Worm (Caenorhabditis elegans) whole organism, late embryonic: ENCODE measurements around the gene faah-3.

Experiments used
- K02D7.2 ChIP-seq: sonication (generic microtip); optimal IDR thresholded peaks from 2 replicates; lab custom pipeline; 2017; ENCODE audit warnings: mild to moderate bottlenecking, missing genetic modification characterization, missing compliant biosample characterization
- K09A11.1 ChIP-seq: sonication (generic microtip); optimal IDR thresholded peaks from 2 replicates; lab custom pipeline; 2017; ENCODE audit warnings: antibody characterized with exemption, mild to moderate bottlenecking, missing genetic modification characterization, missing compliant biosample characterization; ENCODE audit not compliant: insufficient read depth
- T23F11.4 ChIP-seq: fragments of 200-800 bp; sonication (Bioruptor generic); optimal IDR thresholded peaks from 2 replicates; lab custom pipeline; 2018; ENCODE audit warnings: mild to moderate bottlenecking, missing genetic modification characterization, missing compliant biosample characterization
- ama-1 ChIP-seq: fragments of 150-350 bp; optimal IDR thresholded peaks from 2 replicates; lab custom pipeline; 2014
- ceh-14 ChIP-seq: sonication (generic microtip); optimal IDR thresholded peaks from 2 replicates; lab custom pipeline; 2016; ENCODE audit warnings: missing genotype, missing genetic modification characterization, missing compliant biosample characterization
- ceh-18 ChIP-seq: sonication (generic microtip); optimal IDR thresholded peaks from 2 replicates; lab custom pipeline; 2016; ENCODE audit warnings: missing genetic modification characterization, missing compliant biosample characterization
- ceh-19 ChIP-seq: fragments of 200-800 bp; sonication (Bioruptor generic); optimal IDR thresholded peaks from 2 replicates; lab custom pipeline; 2018; ENCODE audit warnings: mild to moderate bottlenecking, missing genetic modification characterization, missing compliant biosample characterization
- ceh-31 ChIP-seq: sonication (generic microtip); optimal IDR thresholded peaks from 2 replicates; lab custom pipeline; 2016; ENCODE audit warnings: missing genetic modification characterization, missing compliant biosample characterization
- ceh-34 ChIP-seq: sonication (generic microtip); optimal IDR thresholded peaks from 2 replicates; lab custom pipeline; 2016; ENCODE audit warnings: mild to moderate bottlenecking, missing genetic modification characterization, missing compliant biosample characterization
- ceh-48 ChIP-seq: sonication (generic microtip); optimal IDR thresholded peaks from 2 replicates; lab custom pipeline; 2016; ENCODE audit warnings: missing genetic modification characterization, inconsistent platforms, missing compliant biosample characterization
- ceh-9 ChIP-seq: sonication (generic microtip); optimal IDR thresholded peaks from 2 replicates; lab custom pipeline; 2016; ENCODE audit warnings: mild to moderate bottlenecking, missing genetic modification characterization, inconsistent platforms, missing compliant biosample characterization
- dve-1 ChIP-seq: sonication (generic microtip); optimal IDR thresholded peaks from 2 replicates; lab custom pipeline; 2017; ENCODE audit warnings: antibody characterized with exemption, mild to moderate bottlenecking, missing genetic modification characterization, missing compliant biosample characterization
- elt-4 ChIP-seq: sonication (generic microtip); optimal IDR thresholded peaks from 2 replicates; lab custom pipeline; 2016; ENCODE audit warnings: missing genetic modification characterization, missing compliant biosample characterization
- fkh-10 ChIP-seq: fragments of 150-350 bp; optimal IDR thresholded peaks from 2 replicates; lab custom pipeline; 2014; ENCODE audit warnings: missing biosample characterization, missing genetic modification reagents, missing genetic modification characterization
- fkh-6 ChIP-seq: sonication (generic microtip); optimal IDR thresholded peaks from 2 replicates; lab custom pipeline; 2016; ENCODE audit warnings: missing genetic modification characterization, missing compliant biosample characterization
- hlh-13 ChIP-seq: fragments of 200-800 bp; sonication (Bioruptor generic); optimal IDR thresholded peaks from 2 replicates; lab custom pipeline; 2018; ENCODE audit warnings: mild to moderate bottlenecking, missing genetic modification characterization, missing compliant biosample characterization
- hlh-30 ChIP-seq: sonication (generic microtip); optimal IDR thresholded peaks from 2 replicates; lab custom pipeline; 2017; ENCODE audit warnings: antibody characterized with exemption, missing genetic modification characterization, missing compliant biosample characterization; ENCODE audit not compliant: insufficient read depth
- hlh-8 ChIP-seq: sonication (generic microtip); optimal IDR thresholded peaks from 2 replicates; lab custom pipeline; 2016; ENCODE audit warnings: missing genotype, missing genetic modification characterization, missing compliant biosample characterization
- lim-6 ChIP-seq: sonication (generic microtip); optimal IDR thresholded peaks from 2 replicates; lab custom pipeline; 2016; ENCODE audit warnings: missing genetic modification characterization, missing compliant biosample characterization
- madf-2 ChIP-seq: sonication (generic microtip); optimal IDR thresholded peaks from 2 replicates; lab custom pipeline; 2017; ENCODE audit warnings: missing genetic modification characterization, missing compliant biosample characterization
- mec-3 ChIP-seq: sonication (generic microtip); optimal IDR thresholded peaks from 2 replicates; lab custom pipeline; 2016; ENCODE audit warnings: borderline replicate concordance, missing genetic modification characterization, missing compliant biosample characterization
- nfya-1 ChIP-seq: sonication (generic microtip); optimal IDR thresholded peaks from 2 replicates; lab custom pipeline; 2017; ENCODE audit warnings: missing genetic modification characterization, mild to moderate bottlenecking, missing compliant biosample characterization, antibody characterized with exemption, moderate library complexity
- nhr-11 ChIP-seq: fragments of 150-350 bp; optimal IDR thresholded peaks from 2 replicates; lab custom pipeline; 2014; ENCODE audit warnings: missing biosample characterization, missing genetic modification characterization
- npax-4 ChIP-seq: sonication (generic microtip); optimal IDR thresholded peaks from 2 replicates; lab custom pipeline; 2016; ENCODE audit warnings: missing genetic modification characterization, missing compliant biosample characterization
- pag-3 ChIP-seq: sonication (generic microtip); optimal IDR thresholded peaks from 2 replicates; lab custom pipeline; 2016; ENCODE audit warnings: missing compliant biosample characterization, missing genetic modification characterization, borderline replicate concordance
- pha-2 ChIP-seq: sonication (generic microtip); optimal IDR thresholded peaks from 2 replicates; lab custom pipeline; 2017; ENCODE audit warnings: mild to moderate bottlenecking, missing genetic modification characterization, missing compliant biosample characterization
- pha-4 ChIP-seq: fragments of 150-350 bp; optimal IDR thresholded peaks from 2 replicates; lab custom pipeline; 2018; ENCODE audit warnings: missing biosample characterization, missing genetic modification reagents, missing genetic modification characterization
- pqm-1 ChIP-seq: sonication (generic microtip); optimal IDR thresholded peaks from 2 replicates; lab custom pipeline; 2016; ENCODE audit warnings: missing genetic modification characterization, missing compliant biosample characterization
- rnt-1 ChIP-seq: sonication (generic microtip); optimal IDR thresholded peaks from 2 replicates; lab custom pipeline; 2016; ENCODE audit warnings: missing genetic modification characterization, missing compliant biosample characterization
- sox-2 ChIP-seq: fragments of 200-800 bp; sonication (Bioruptor generic); IDR thresholded peaks from 2 replicates; pipeline ENCODE4 v1.3.6; 2022; ENCODE audit warnings: missing genetic modification reagents, missing genetic modification characterization, missing compliant biosample characterization
- syd-9 ChIP-seq: sonication (generic microtip); optimal IDR thresholded peaks from 2 replicates; lab custom pipeline; 2016; ENCODE audit warnings: mild to moderate bottlenecking, missing genetic modification characterization, moderate library complexity, missing compliant biosample characterization
- ttx-3 ChIP-seq: sonication (generic microtip); optimal IDR thresholded peaks from 2 replicates; lab custom pipeline; 2016; ENCODE audit warnings: missing genetic modification reagents, missing genetic modification characterization, missing compliant biosample characterization
- unc-3 ChIP-seq, 2 experiments: fragments of 200-800 bp in 1 of 2; sonication (Bioruptor generic) in 1 of 2; sonication (generic microtip) in 1 of 2; conservative IDR thresholded peaks in 1 of 2; optimal IDR thresholded peaks in 1 of 2; 2 replicates each; pipeline versions ENCODE4 v1.3.6 to Lab custom; 2016 to 2022; ENCODE audit warnings: missing compliant biosample characterization in 2 of 2, missing genetic modification characterization in 2 of 2, missing genetic modification reagents in 1 of 2
- unc-42 ChIP-seq: sonication (generic microtip); optimal IDR thresholded peaks from 2 replicates; lab custom pipeline; 2016; ENCODE audit warnings: missing genotype, missing genetic modification characterization, missing compliant biosample characterization
- zip-5 ChIP-seq: sonication (generic microtip); optimal IDR thresholded peaks from 2 replicates; lab custom pipeline; 2016; ENCODE audit warnings: missing genetic modification characterization, missing compliant biosample characterization

faah-3 gene

ce11 chrIV:927510-927909, 17.9 kb downstream of the faah-3 start:
- TF ChIP-seq T23F11.4: no peak
- no peak for TF ChIP-seq ceh-34 (tag; lab: Kevin White, UChicago)
- TF ChIP-seq unc-42 (tag; lab: Kevin White, UChicago): peak; percentile 77
- no peak for TF ChIP-seq pha-2 (tag; lab: Kevin White, UChicago)
- no peak for TF ChIP-seq zip-5
- TF ChIP-seq ceh-19 (GFP tag; lab: Kevin White, UChicago): no peak
- TF ChIP-seq K02D7.2: no peak
- TF ChIP-seq elt-4: no peak

- TF ChIP-seq nhr-11 (tag; lab: Kevin White, UChicago): no peak
- TF ChIP-seq fkh-10 (GFP tag; lab: Kevin White, UChicago): no peak
- no peak for TF ChIP-seq pha-4 (tag; lab: Kevin White, UChicago)
- no peak for TF ChIP-seq mec-3 (tag; lab: Kevin White, UChicago)
- no peak for TF ChIP-seq unc-42 (tag; lab: Kevin White, UChicago)
- TF ChIP-seq ceh-14 (tag; lab: Kevin White, UChicago): no peak
- TF ChIP-seq pqm-1: no peak
- no peak for TF ChIP-seq ceh-19 (GFP tag; lab: Kevin White, UChicago)
- TF ChIP-seq pag-3 (tag; lab: Kevin White, UChicago): no peak
- TF ChIP-seq madf-2 (tag; lab: Kevin White, UChicago): no peak
- TF ChIP-seq syd-9 (tag; lab: Kevin White, UChicago): no peak
- no peak for TF ChIP-seq ceh-34 (tag; lab: Kevin White, UChicago)
- TF ChIP-seq ceh-18: no peak
- TF ChIP-seq ttx-3 (tag; lab: Kevin White, UChicago): no peak
- no peak for TF ChIP-seq unc-3 (GFP tag; conservative IDR thresholded peaks at IDR 0.05; lab: Robert Waterston, UW)
- TF ChIP-seq unc-3 (tag; optimal IDR thresholded peaks at IDR 0.05; lab: Kevin White, UChicago): no peak
- no peak for TF ChIP-seq K09A11.1 (tag; lab: Kevin White, UChicago)
- TF ChIP-seq T23F11.4: no peak
- no peak for TF ChIP-seq zip-5
- TF ChIP-seq, all 69 proteins: peak for 0
Measured at ce11 chrIV:924323-924932, 21.0 kb downstream of the faah-3 start, which contains the start of gene lgc-30. Gene lgc-30, plus strand, starts transcription at chrIV:924882.

ce11 chrIV:919690-920089, 25.8 kb downstream of the faah-3 start, which contains the start of gene F58H7.5:
Gene F58H7.5, plus strand, starts transcription at chrIV:919990.
- TF ChIP-seq rnt-1 (tag; lab: Kevin White, UChicago) (no peak), hlh-13 (GFP tag; lab: Kevin White, UChicago) (no peak), fkh-10 (GFP tag; lab: Kevin White, UChicago) (no peak), sox-2 (no peak), fkh-6 (no peak), nhr-11 (tag; lab: Kevin White, UChicago) (no peak), ceh-19 (GFP tag; lab: Kevin White, UChicago) (no peak), hlh-8 (no peak)

- TF ChIP-seq ama-1 (lab: Kevin White, UChicago) (no peak), ceh-48 (tag; lab: Kevin White, UChicago) (no peak), npax-4 (tag; lab: Kevin White, UChicago) (no peak), elt-4 (no peak), ceh-19 (GFP tag; lab: Kevin White, UChicago) (no peak), unc-42 (tag; lab: Kevin White, UChicago) (no peak), mec-3 (tag; lab: Kevin White, UChicago) (no peak), nfya-1 (tag; lab: Kevin White, UChicago) (no peak), hlh-30 (tag; lab: Kevin White, UChicago) (no peak), K09A11.1 (tag; lab: Kevin White, UChicago) (no peak), madf-2 (tag; lab: Kevin White, UChicago) (no peak), ttx-3 (tag; lab: Kevin White, UChicago) (no peak), ceh-31 (tag; lab: Kevin White, UChicago) (no peak), dve-1 (tag; lab: Kevin White, UChicago) (no peak), hlh-8 (no peak), ceh-9 (tag; lab: Kevin White, UChicago) (no peak), lim-6 (tag; lab: Kevin White, UChicago) (no peak)
Measured at ce11 chrIV:917640-918039, 27.8 kb downstream of the faah-3 start.
